Worm (Caenorhabditis elegans) whole organism, L4 larva: ENCODE measurements around the gene nhr-206.

ENCODE experiments used
- F44E2.7 ChIP-seq: fragments of 200-800 bp; sonication (Bioruptor generic); IDR thresholded peaks from 2 replicates; pipeline ENCODE4 v2.1.2; 2022; ENCODE audit warnings: missing genetic modification characterization, missing compliant biosample characterization
- F49E8.2 ChIP-seq: sonication (generic microtip); optimal IDR thresholded peaks from 2 replicates; lab custom pipeline; 2016; ENCODE audit warnings: missing compliant biosample characterization, mild to moderate bottlenecking, missing genetic modification characterization, borderline replicate concordance
- T26A8.4 ChIP-seq: fragments of 200-800 bp; sonication (Bioruptor generic); IDR thresholded peaks from 2 replicates; pipeline ENCODE4 v1.3.6; 2022; ENCODE audit warnings: missing genetic modification characterization, missing compliant biosample characterization
- Y48G9A.11 ChIP-seq: fragments of 200-800 bp; sonication (Bioruptor generic); IDR thresholded peaks from 2 replicates; pipeline ENCODE4 v1.3.6; 2022; ENCODE audit warnings: missing genetic modification reagents, missing genetic modification characterization, missing compliant biosample characterization
- Y75B8A.6 ChIP-seq: fragments of 200-800 bp; sonication (Bioruptor generic); IDR thresholded peaks from 2 replicates; pipeline ENCODE4 v1.3.6; 2022; ENCODE audit warnings: missing genetic modification reagents, missing genetic modification characterization, missing compliant biosample characterization
- aha-1 ChIP-seq: fragments of 150-350 bp; peaks from one replicate; lab custom pipeline; 2014; ENCODE audit warnings: missing biosample characterization, missing genetic modification characterization
- aly-2 ChIP-seq: sonication (generic microtip); optimal IDR thresholded peaks from 2 replicates; lab custom pipeline; 2018; ENCODE audit warnings: missing biosample characterization, missing genetic modification characterization
- arid-1 ChIP-seq: fragments of 200-800 bp; sonication (Bioruptor generic); conservative IDR thresholded peaks from 2 replicates; pipeline ENCODE4 v1.3.6; 2022; ENCODE audit warnings: missing genetic modification reagents, missing genetic modification characterization, missing compliant biosample characterization
- ceh-28 ChIP-seq: fragments of 150-350 bp; optimal IDR thresholded peaks from 2 replicates; lab custom pipeline; 2014; ENCODE audit warnings: missing biosample characterization, missing genetic modification reagents, missing genetic modification characterization
- ctbp-1 ChIP-seq: fragments of 200-800 bp; sonication (Bioruptor generic); IDR thresholded peaks from 2 replicates; pipeline ENCODE4 v1.3.6; 2022; ENCODE audit warnings: missing genetic modification reagents, missing genetic modification characterization, missing compliant biosample characterization
- daf-12 ChIP-seq: fragments of 150-350 bp; optimal IDR thresholded peaks from 2 replicates; lab custom pipeline; 2014; ENCODE audit warnings: missing biosample characterization, missing genetic modification reagents, missing genetic modification characterization
- daf-8 ChIP-seq: fragments of 200-800 bp; sonication (Bioruptor generic); IDR thresholded peaks from 2 replicates; pipeline ENCODE4 v1.3.6; 2022; ENCODE audit warnings: missing genetic modification characterization, missing compliant biosample characterization
- dmd-6 ChIP-seq: fragments of 200-800 bp; sonication (Bioruptor generic); IDR thresholded peaks from 2 replicates; pipeline ENCODE4 v1.3.6; 2022; ENCODE audit warnings: missing genetic modification reagents, missing genetic modification characterization, missing compliant biosample characterization
- duxl-1 ChIP-seq: sonication (generic microtip); optimal IDR thresholded peaks from 2 replicates; lab custom pipeline; 2016; ENCODE audit warnings: mild to moderate bottlenecking, missing genetic modification characterization, moderate library complexity, missing compliant biosample characterization; ENCODE audit not compliant: poor library complexity
- egl-43 ChIP-seq: fragments of 200-800 bp; sonication (Bioruptor generic); IDR thresholded peaks from 2 replicates; pipeline ENCODE4 v1.3.6; 2022; ENCODE audit warnings: missing genetic modification reagents, missing genetic modification characterization, missing compliant biosample characterization
- fkh-10 ChIP-seq: fragments of 150-350 bp; optimal IDR thresholded peaks from 2 replicates; lab custom pipeline; 2014; ENCODE audit warnings: missing biosample characterization, missing genetic modification reagents, missing genetic modification characterization
- fos-1 ChIP-seq: fragments of 150-350 bp; optimal IDR thresholded peaks from 2 replicates; lab custom pipeline; 2014; ENCODE audit warnings: missing biosample characterization, missing genetic modification characterization
- hlh-11 ChIP-seq: fragments of 200-800 bp; sonication (Bioruptor generic); optimal IDR thresholded peaks from 2 replicates; lab custom pipeline; 2018; ENCODE audit warnings: mild to moderate bottlenecking, missing genetic modification characterization, missing compliant biosample characterization
- hlh-30 ChIP-seq: sonication (generic microtip); optimal IDR thresholded peaks from 2 replicates; lab custom pipeline; 2017; ENCODE audit warnings: antibody characterized with exemption, mild to moderate bottlenecking, missing genetic modification characterization, missing compliant biosample characterization; ENCODE audit not compliant: insufficient read depth
- hmg-1.1 ChIP-seq: fragments of 200-800 bp; sonication (Bioruptor generic); IDR thresholded peaks from 2 replicates; pipeline ENCODE4 v1.3.6; 2022; ENCODE audit warnings: missing genetic modification reagents, missing genetic modification characterization, missing compliant biosample characterization
- jun-1 ChIP-seq: fragments of 150-350 bp; optimal IDR thresholded peaks from 2 replicates; lab custom pipeline; 2014; ENCODE audit warnings: missing biosample characterization, missing genetic modification reagents, missing genetic modification characterization
- lin-13 ChIP-seq: fragments of 150-350 bp; optimal IDR thresholded peaks from 2 replicates; lab custom pipeline; 2014; ENCODE audit warnings: missing biosample characterization, missing genetic modification reagents, missing genetic modification characterization
- madf-5 ChIP-seq, 2 experiments: fragments of 200-800 bp; sonication (Bioruptor generic); IDR thresholded peaks; 2 replicates each; pipeline ENCODE4 v1.3.6; 2022; ENCODE audit warnings: missing compliant biosample characterization in 2 of 2, missing genetic modification characterization in 2 of 2
- mdl-1 ChIP-seq, 2 experiments: fragments of 150-350 bp in 1 of 2; sonication (generic microtip) in 1 of 2; optimal IDR thresholded peaks; 2 replicates each; lab custom pipeline; 2014 to 2017; ENCODE audit warnings: missing biosample characterization in 2 of 2, missing genetic modification characterization in 2 of 2
- mxl-3 ChIP-seq: fragments of 200-800 bp; sonication (Bioruptor generic); optimal IDR thresholded peaks from 2 replicates; lab custom pipeline; 2018; ENCODE audit warnings: mild to moderate bottlenecking, missing genetic modification characterization, missing compliant biosample characterization
- nhr-10 ChIP-seq: fragments of 150-350 bp; optimal IDR thresholded peaks from 2 replicates; lab custom pipeline; 2014; ENCODE audit warnings: missing biosample characterization, missing genetic modification characterization
- nhr-11 ChIP-seq: fragments of 150-350 bp; optimal IDR thresholded peaks from 2 replicates; lab custom pipeline; 2014; ENCODE audit warnings: missing biosample characterization, missing genetic modification characterization
- nhr-237 ChIP-seq: sonication (generic microtip); optimal IDR thresholded peaks from 2 replicates; lab custom pipeline; 2017; ENCODE audit warnings: missing biosample characterization, missing genetic modification characterization
- nhr-25 ChIP-seq: sonication (generic microtip); optimal IDR thresholded peaks from 2 replicates; lab custom pipeline; 2017; ENCODE audit warnings: missing genetic modification characterization, mild to moderate bottlenecking, missing compliant biosample characterization, antibody characterized with exemption, moderate library complexity, borderline replicate concordance; ENCODE audit not compliant: insufficient read depth
- nhr-28 ChIP-seq: fragments of 150-350 bp; optimal IDR thresholded peaks from 2 replicates; lab custom pipeline; 2014; ENCODE audit warnings: missing biosample characterization, missing genetic modification characterization
- nhr-41 ChIP-seq: fragments of 200-800 bp; sonication (Bioruptor generic); IDR thresholded peaks from 2 replicates; pipeline ENCODE4 v1.3.6; 2022; ENCODE audit warnings: missing genetic modification reagents, missing genetic modification characterization, missing compliant biosample characterization
- nhr-77 ChIP-seq: fragments of 150-350 bp; optimal IDR thresholded peaks from 2 replicates; lab custom pipeline; 2014; ENCODE audit warnings: missing biosample characterization, missing genetic modification characterization
- skn-1 ChIP-seq: fragments of 150-350 bp; optimal IDR thresholded peaks from 2 replicates; lab custom pipeline; 2014; ENCODE audit warnings: missing biosample characterization, missing genetic modification characterization
- snpc-4 ChIP-seq: fragments of 150-350 bp; optimal IDR thresholded peaks from 2 replicates; lab custom pipeline; 2014; ENCODE audit warnings: missing biosample characterization, missing genetic modification characterization
- spr-3 ChIP-seq: fragments of 200-800 bp; sonication (Bioruptor generic); optimal IDR thresholded peaks from 2 replicates; lab custom pipeline; 2018; ENCODE audit warnings: mild to moderate bottlenecking, missing genetic modification characterization, missing compliant biosample characterization
- unc-130 ChIP-seq: sonication (generic microtip); optimal IDR thresholded peaks from 2 replicates; lab custom pipeline; 2016; ENCODE audit warnings: missing genetic modification reagents, missing genetic modification characterization, missing compliant biosample characterization
- unc-62 ChIP-seq, 3 experiments: fragments of 150-350 bp in 1 of 3; sonication (generic microtip); optimal IDR thresholded peaks in 2 of 3; peaks in 1 of 3; 1 replicate in 1 of 3; 2 replicates in 2 of 3; lab custom pipeline; 2014 to 2017; ENCODE audit warnings: missing biosample characterization in 3 of 3, missing genetic modification characterization in 3 of 3, missing genetic modification reagents in 3 of 3, missing genotype in 1 of 3
- zfp-2 ChIP-seq: sonication (generic microtip); optimal IDR thresholded peaks from 2 replicates; lab custom pipeline; 2016; ENCODE audit warnings: mild to moderate bottlenecking, missing genetic modification characterization, missing compliant biosample characterization

The nhr-206 gene

DNA sequence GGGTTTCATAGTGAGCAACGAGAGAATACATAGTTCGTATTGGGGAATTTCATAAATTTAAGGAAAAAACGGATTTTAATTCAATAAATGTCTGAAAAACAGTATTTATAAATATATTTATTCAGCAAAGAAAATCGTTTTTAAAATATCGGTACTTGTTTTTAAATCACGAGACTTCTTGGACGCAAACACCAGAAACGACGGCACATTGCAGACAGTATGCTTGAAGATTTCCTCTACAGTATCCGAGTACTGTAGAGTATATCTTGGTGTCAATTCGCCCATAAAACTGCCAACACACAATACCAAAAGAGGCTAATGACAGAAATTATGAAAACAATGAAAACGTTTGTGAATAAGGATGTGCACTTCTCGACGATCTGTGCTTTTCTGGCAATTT, 25.9 kb upstream of the nhr-206 start (continued):
- no peak for TF ChIP-seq daf-8 (GFP tag; lab: Robert Waterston, UW)

DNA sequence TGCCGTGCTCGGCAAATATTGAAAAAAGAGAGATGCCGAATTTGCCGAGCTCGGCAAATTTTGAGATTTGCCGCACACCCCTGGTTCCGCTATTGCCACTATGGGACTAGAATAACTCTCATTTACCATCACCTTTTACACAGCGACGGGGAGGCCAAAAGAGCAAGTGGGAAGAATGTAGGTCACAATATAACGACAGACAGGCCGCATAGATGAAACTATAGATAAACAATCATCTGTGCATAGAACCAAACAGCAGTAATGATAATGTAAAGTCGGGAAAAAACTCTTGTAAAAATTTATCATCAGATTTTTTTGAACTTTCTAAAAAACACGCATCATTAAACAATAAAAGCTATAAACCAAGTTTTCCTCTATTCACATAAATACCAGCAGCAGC, 23.4 kb upstream of the nhr-206 start, which contains the start of gene kmo-2:
TSS of gene kmo-2 (minus strand) at position 101 of the 400 bp plus-strand sequence.
- no peak for TF ChIP-seq daf-12 (tag; lab: Kevin White, UChicago)
- TF ChIP-seq nhr-77, result no peak
- TF ChIP-seq T26A8.4 (GFP tag; lab: Robert Waterston, UW), result no peak
- no peak for TF ChIP-seq ctbp-1 (GFP tag; lab: Robert Waterston, UW)
- no peak for TF ChIP-seq fkh-10 (GFP tag; lab: Kevin White, UChicago)
- no peak for TF ChIP-seq nhr-41 (GFP tag; lab: Robert Waterston, UW)
- no peak for TF ChIP-seq Y48G9A.11 (GFP tag; lab: Robert Waterston, UW)
- no peak for TF ChIP-seq madf-5 (GFP tag; IDR thresholded peaks at IDR 0.05; lab: Robert Waterston, UW)
- no peak for TF ChIP-seq aly-2 (tag; lab: Kevin White, UChicago)
- no peak for TF ChIP-seq F44E2.7 (GFP tag; lab: Robert Waterston, UW)
- no peak for TF ChIP-seq unc-130 (GFP tag; lab: Kevin White, UChicago)
- no peak for TF ChIP-seq egl-43
- TF ChIP-seq fos-1, result no peak
- TF ChIP-seq Y75B8A.6 (GFP tag; lab: Robert Waterston, UW), result no peak
- TF ChIP-seq arid-1, result no peak
- TF ChIP-seq nhr-11 (tag; lab: Kevin White, UChicago), result no peak
- TF ChIP-seq skn-1 (tag; lab: Kevin White, UChicago), result no peak
- TF ChIP-seq, all 104 proteins: peak for 0

DNA sequence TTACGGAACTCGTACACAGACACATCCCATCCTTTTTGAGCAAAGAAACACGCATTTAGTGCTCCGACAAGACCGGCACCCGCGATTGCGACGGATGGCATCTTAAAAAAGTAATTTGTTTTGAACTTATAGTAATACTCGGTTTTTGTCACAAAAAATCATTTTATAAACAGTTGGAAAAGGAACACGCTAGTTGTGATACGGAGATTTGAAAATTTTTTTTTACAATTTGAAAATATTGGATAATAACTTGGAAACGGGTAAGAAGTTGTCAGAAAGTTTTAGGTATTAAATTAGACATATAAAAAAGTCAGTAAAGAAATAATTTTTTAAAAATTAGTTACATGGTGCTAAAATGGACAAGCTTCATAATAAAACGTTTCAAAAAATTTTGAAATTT, 21.4 kb upstream of the nhr-206 start, which contains the start of gene kmo-1:
TSS of gene kmo-1 (minus strand) at position 101 of the 400 bp plus-strand sequence.
- TF ChIP-seq nhr-237 (no peak), snpc-4 (tag; lab: Kevin White, UChicago) (no peak), hmg-1.1 (GFP tag; lab: Robert Waterston, UW) (no peak), F49E8.2 (no peak), duxl-1 (tag; lab: Kevin White, UChicago) (no peak), nhr-10 (no peak), zfp-2 (tag; lab: Kevin White, UChicago) (no peak), lin-13 (GFP tag; lab: Kevin White, UChicago) (no peak), ceh-28 (tag; lab: Kevin White, UChicago) (no peak), daf-8 (GFP tag; lab: Robert Waterston, UW) (no peak), jun-1 (tag; lab: Kevin White, UChicago) (no peak), Y48G9A.11 (GFP tag; lab: Robert Waterston, UW) (no peak)
- TF ChIP-seq, all 104 proteins: peak for 0

DNA sequence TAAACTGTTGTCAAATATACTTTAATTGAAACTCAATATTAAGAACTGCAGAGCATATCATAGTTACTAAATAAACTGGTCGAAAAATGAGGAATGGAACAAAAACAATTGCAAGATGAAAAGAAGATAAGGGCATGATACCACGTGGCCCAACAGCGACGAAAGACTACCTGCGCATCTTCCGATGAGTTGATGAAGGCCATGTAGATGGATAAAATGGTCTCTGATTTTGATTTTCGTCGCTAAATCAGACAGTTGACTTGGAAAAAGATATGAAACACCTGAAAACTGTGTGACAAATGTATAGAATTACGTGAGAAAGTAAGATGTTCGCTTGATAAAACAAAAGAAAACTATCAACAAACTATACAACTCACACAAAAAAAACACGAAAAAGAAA, 20.3 kb upstream of the nhr-206 start:
- peak; percentile 62 for TF ChIP-seq nhr-28 (tag; lab: Kevin White, UChicago)
- TF ChIP-seq hlh-30 (tag; lab: Kevin White, UChicago), result peak; percentile 81
- TF ChIP-seq aha-1 (tag; lab: Kevin White, UChicago), result peak; percentile 46
- peak; percentile 45 for TF ChIP-seq hlh-11
- no peak for TF ChIP-seq T26A8.4 (GFP tag; lab: Robert Waterston, UW)
- TF ChIP-seq spr-3, result no peak
- TF ChIP-seq unc-62 (GFP tag; optimal IDR thresholded peaks at IDR 0.05 in 1 of 2; lab: Kevin White, UChicago), result peak in 1 of 2 experiments; percentile 3
- no peak for TF ChIP-seq unc-62 (tag; optimal IDR thresholded peaks at IDR 0.05; lab: Kevin White, UChicago)
- TF ChIP-seq mxl-3 (GFP tag; lab: Kevin White, UChicago), result peak; percentile 83
- TF ChIP-seq nhr-25 (tag; lab: Kevin White, UChicago), result peak; percentile 65
- TF ChIP-seq dmd-6, result peak; percentile 32; the same call in 1 of the 2 replicates
- peak; percentile 14 to 70 for TF ChIP-seq mdl-1 (tag; optimal IDR thresholded peaks at IDR 0.05; lab: Kevin White, UChicago)
